Worm (Caenorhabditis elegans) whole organism, L1 larva: ENCODE results near the gene srlf-24.
A peak's percentile ranks its signal among the peaks of the same experiment; 100 is the strongest.

Experiments
- C16A3.4 ChIP-seq: fragments of 150-350 bp; optimal IDR thresholded peaks from 2 replicates; lab custom pipeline; 2014; ENCODE audit warnings: missing biosample characterization, missing genetic modification characterization
- F16B12.6 ChIP-seq: fragments of 150-350 bp; optimal IDR thresholded peaks from 2 replicates; lab custom pipeline; 2014; ENCODE audit warnings: missing biosample characterization, missing genetic modification characterization
- aha-1 ChIP-seq: fragments of 150-350 bp; optimal IDR thresholded peaks from 2 replicates; lab custom pipeline; 2014; ENCODE audit warnings: missing biosample characterization, missing genetic modification characterization
- ama-1 ChIP-seq: fragments of 150-350 bp; optimal IDR thresholded peaks from 2 replicates; lab custom pipeline; 2014
- ceh-63 ChIP-seq: fragments of 200-800 bp; sonication (Bioruptor generic); optimal IDR thresholded peaks from 2 replicates; lab custom pipeline; 2018; ENCODE audit warnings: mild to moderate bottlenecking, missing genetic modification characterization, missing compliant biosample characterization
- ceh-88 ChIP-seq: fragments of 200-800 bp; sonication (Bioruptor generic); IDR thresholded peaks from 2 replicates; pipeline ENCODE4 v1.3.6; 2022; ENCODE audit warnings: missing genetic modification characterization, missing compliant biosample characterization
- ces-1 ChIP-seq: fragments of 150-350 bp; optimal IDR thresholded peaks from 2 replicates; lab custom pipeline; 2014; ENCODE audit warnings: missing biosample characterization, missing genetic modification reagents, missing genetic modification characterization
- efl-1 ChIP-seq, 4 experiments: fragments of 150-350 bp; optimal IDR thresholded peaks in 3 of 4; peaks in 1 of 4; 1 replicate in 1 of 4; 2 replicates in 3 of 4; lab custom pipeline; 2014; ENCODE audit warnings: missing biosample characterization in 2 of 4, missing genetic modification characterization in 2 of 4, missing genetic modification reagents in 2 of 4
- egl-27 ChIP-seq, 2 experiments: fragments of 150-350 bp in 1 of 2; sonication (generic microtip); optimal IDR thresholded peaks; 3 replicates each; lab custom pipeline; 2017 to 2018; ENCODE audit warnings: missing biosample characterization in 2 of 2, missing genetic modification characterization in 2 of 2, missing genetic modification reagents in 2 of 2
- elt-2 ChIP-seq: sonication (generic microtip); optimal IDR thresholded peaks from 2 replicates; lab custom pipeline; 2016; ENCODE audit warnings: missing genetic modification characterization, mild to moderate bottlenecking, inconsistent platforms, missing compliant biosample characterization, missing genetic modification reagents
- fkh-10 ChIP-seq: sonication (generic microtip); optimal IDR thresholded peaks from 2 replicates; lab custom pipeline; 2017; ENCODE audit warnings: missing biosample characterization, missing genetic modification reagents, missing genetic modification characterization
- fos-1 ChIP-seq: fragments of 150-350 bp; optimal IDR thresholded peaks from 2 replicates; lab custom pipeline; 2014; ENCODE audit warnings: missing biosample characterization, missing genetic modification characterization
- grh-1 ChIP-seq: fragments of 200-800 bp; sonication (Bioruptor generic); IDR thresholded peaks from 2 replicates; pipeline ENCODE4 v1.3.6; 2022; ENCODE audit warnings: missing genetic modification reagents, missing genetic modification characterization, missing compliant biosample characterization
- isw-1 ChIP-seq: fragments of 200-800 bp; sonication (Bioruptor generic); IDR thresholded peaks from 2 replicates; pipeline ENCODE4 v1.3.6; 2022; ENCODE audit warnings: missing genetic modification characterization, missing compliant biosample characterization
- jun-1 ChIP-seq: fragments of 150-350 bp; optimal IDR thresholded peaks from 2 replicates; lab custom pipeline; 2014; ENCODE audit warnings: missing biosample characterization, missing genetic modification reagents, missing genetic modification characterization
- lin-15B ChIP-seq: fragments of 150-350 bp; sonication (generic microtip); optimal IDR thresholded peaks from 3 replicates; lab custom pipeline; 2014; ENCODE audit warnings: missing biosample characterization, missing genetic modification characterization
- lin-35 ChIP-seq, 2 experiments: fragments of 150-350 bp; optimal IDR thresholded peaks; 2 replicates each; lab custom pipeline; 2014; ENCODE audit warnings: missing biosample characterization in 2 of 2, missing genetic modification characterization in 2 of 2, missing genetic modification reagents in 2 of 2
- lin-39 ChIP-seq: fragments of 150-350 bp; optimal IDR thresholded peaks from 2 replicates; lab custom pipeline; 2014; ENCODE audit warnings: missing biosample characterization, missing genetic modification reagents, missing genetic modification characterization
- lir-3 ChIP-seq: sonication (generic microtip); optimal IDR thresholded peaks from 2 replicates; lab custom pipeline; 2016; ENCODE audit warnings: mild to moderate bottlenecking, missing genetic modification characterization, moderate library complexity, missing compliant biosample characterization; ENCODE audit not compliant: poor library complexity
- lsy-2 ChIP-seq, 2 experiments: fragments of 150-350 bp; optimal IDR thresholded peaks; 2 replicates each; lab custom pipeline; 2014; ENCODE audit warnings: missing biosample characterization in 2 of 2, missing genetic modification characterization in 2 of 2
- mdl-1 ChIP-seq, 2 experiments: fragments of 150-350 bp; optimal IDR thresholded peaks; 2 replicates each; lab custom pipeline; 2014 to 2017; ENCODE audit warnings: missing biosample characterization in 2 of 2, missing genetic modification characterization in 2 of 2, inconsistent platforms in 1 of 2
- nhr-12 ChIP-seq: sonication (generic microtip); optimal IDR thresholded peaks from 2 replicates; lab custom pipeline; 2017; ENCODE audit warnings: missing biosample characterization, missing genetic modification characterization
- nhr-20 ChIP-seq: sonication (generic microtip); optimal IDR thresholded peaks from 2 replicates; lab custom pipeline; 2016; ENCODE audit warnings: mild to moderate bottlenecking, missing genetic modification characterization, missing compliant biosample characterization
- nhr-237 ChIP-seq: fragments of 150-350 bp; optimal IDR thresholded peaks from 2 replicates; lab custom pipeline; 2014; ENCODE audit warnings: missing biosample characterization, missing genetic modification characterization
- nhr-71 ChIP-seq: sonication (generic microtip); optimal IDR thresholded peaks from 2 replicates; lab custom pipeline; 2016; ENCODE audit warnings: mild to moderate bottlenecking, missing genetic modification characterization, moderate library complexity, missing compliant biosample characterization
- nhr-76 ChIP-seq: sonication (generic microtip); optimal IDR thresholded peaks from 2 replicates; lab custom pipeline; 2017; ENCODE audit warnings: missing biosample characterization, missing genetic modification characterization
- nhr-77 ChIP-seq: fragments of 150-350 bp; optimal IDR thresholded peaks from 2 replicates; lab custom pipeline; 2014; ENCODE audit warnings: missing biosample characterization, missing genetic modification characterization
- nhr-85 ChIP-seq: sonication (generic microtip); peaks from one replicate; lab custom pipeline; 2016; ENCODE audit warnings: missing genetic modification characterization, inconsistent platforms, missing compliant biosample characterization
- pag-3 ChIP-seq: sonication (generic microtip); optimal IDR thresholded peaks from 2 replicates; lab custom pipeline; 2017; ENCODE audit warnings: missing genetic modification characterization, mild to moderate bottlenecking, missing compliant biosample characterization, antibody characterized with exemption, borderline replicate concordance; ENCODE audit not compliant: insufficient read depth
- snpc-4 ChIP-seq: fragments of 150-350 bp; optimal IDR thresholded peaks from 2 replicates; lab custom pipeline; 2014; ENCODE audit warnings: missing biosample characterization, missing genetic modification characterization
- sox-4 ChIP-seq: sonication (generic microtip); optimal IDR thresholded peaks from 2 replicates; lab custom pipeline; 2016; ENCODE audit warnings: missing genetic modification characterization, missing compliant biosample characterization
- sptf-1 ChIP-seq: fragments of 150-350 bp; optimal IDR thresholded peaks from 2 replicates; lab custom pipeline; 2014; ENCODE audit warnings: missing biosample characterization, missing genetic modification characterization
- tlp-1 ChIP-seq: fragments of 150-350 bp; optimal IDR thresholded peaks from 2 replicates; lab custom pipeline; 2014; ENCODE audit warnings: missing biosample characterization, missing genetic modification characterization
- unc-62 ChIP-seq: fragments of 150-350 bp; optimal IDR thresholded peaks from 2 replicates; lab custom pipeline; 2014; ENCODE audit warnings: missing biosample characterization, missing genetic modification reagents, missing genetic modification characterization
- unc-86 ChIP-seq: sonication (generic microtip); optimal IDR thresholded peaks from 2 replicates; lab custom pipeline; 2016; ENCODE audit warnings: missing genetic modification characterization, missing compliant biosample characterization
- unc-98 ChIP-seq: fragments of 200-800 bp; sonication (Bioruptor generic); IDR thresholded peaks from 2 replicates; pipeline ENCODE4 v1.3.6; 2022; ENCODE audit warnings: missing genetic modification characterization, missing compliant biosample characterization
- zag-1 ChIP-seq: fragments of 150-350 bp; optimal IDR thresholded peaks from 2 replicates; lab custom pipeline; 2014; ENCODE audit warnings: missing biosample characterization, missing genetic modification characterization

srlf-24 gene

DNA sequence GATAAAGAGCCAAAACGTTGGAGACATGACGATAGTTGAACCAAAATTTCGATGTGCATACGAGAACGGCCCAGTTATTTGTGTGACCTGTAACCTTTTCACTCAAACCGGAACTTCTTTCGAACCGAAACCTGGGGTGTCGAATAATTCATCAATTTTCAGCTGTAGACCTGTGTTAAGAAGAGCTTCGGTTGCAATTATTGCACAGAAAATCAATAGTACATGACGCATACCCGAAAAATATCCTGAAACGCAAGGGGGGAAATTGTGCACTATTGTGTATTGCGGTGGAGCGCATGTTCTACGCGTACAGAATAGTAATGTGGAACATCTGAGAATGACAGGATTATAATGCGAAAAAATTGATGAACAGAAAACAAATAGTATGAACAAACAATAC lies 4.1 kb upstream of the srlf-24 start, which contains the start of gene pigk-1 (continued):
- TF ChIP-seq nhr-20 (tag; lab: Kevin White, UChicago) (no peak), unc-86 (tag; lab: Kevin White, UChicago) (no peak), unc-98 (no peak), fkh-10 (GFP tag; lab: Kevin White, UChicago) (no peak), ceh-63 (GFP tag; lab: Kevin White, UChicago) (no peak), aha-1 (tag; lab: Kevin White, UChicago) (no peak), tlp-1 (tag; lab: Kevin White, UChicago) (no peak), C16A3.4 (no peak), lin-35 (GFP tag; optimal IDR thresholded peaks at IDR 0.05; lab: Kevin White, UChicago) (no peak), ceh-88 (GFP tag; lab: Robert Waterston, UW) (no peak)

DNA sequence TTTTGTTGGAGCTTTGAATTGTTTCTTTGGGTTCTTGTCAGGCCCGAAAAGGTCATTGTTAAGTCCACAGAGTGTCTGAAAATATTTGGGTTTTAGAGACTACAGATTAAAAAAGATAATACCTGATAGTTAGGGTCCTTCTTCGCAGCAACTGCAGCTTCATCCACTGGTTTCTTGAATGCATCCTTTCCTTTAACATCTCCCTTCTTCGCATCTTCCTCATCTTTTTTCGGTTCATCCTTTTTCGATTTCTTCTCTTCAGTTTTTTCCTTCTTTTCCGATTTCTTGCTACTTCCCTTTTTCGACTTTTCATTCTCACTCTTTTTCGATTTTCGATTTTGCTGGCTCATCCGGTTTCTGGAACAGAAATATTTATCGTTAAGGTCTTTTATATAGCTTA lies 2.1 kb downstream of the srlf-24 start:
- TF ChIP-seq nhr-77 (tag; lab: Kevin White, UChicago): no peak
- peak; percentile 61 for TF ChIP-seq nhr-85
- TF ChIP-seq unc-62: no peak
- no peak for TF ChIP-seq nhr-20 (tag; lab: Kevin White, UChicago)

DNA sequence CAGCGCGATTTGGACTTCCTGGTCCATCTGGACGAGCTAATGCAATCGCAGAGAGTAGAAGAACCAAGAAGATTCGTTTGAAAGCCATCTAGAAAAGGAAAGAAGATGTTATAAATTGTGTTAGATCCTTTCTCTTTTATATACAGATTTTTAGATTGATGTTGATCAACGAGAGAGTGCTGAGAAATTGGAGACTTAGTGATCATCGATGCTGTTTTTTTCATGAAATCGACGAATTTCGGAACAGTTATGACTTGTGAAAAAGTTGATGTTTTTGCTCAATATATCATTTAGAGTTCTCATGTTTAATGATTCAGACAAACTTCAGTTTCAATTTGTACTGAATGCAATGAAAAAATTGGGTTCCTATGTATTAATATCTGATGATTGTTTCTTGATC lies 3.0 kb downstream of the srlf-24 start, which contains the start of gene srlf-17:
Gene srlf-17, minus strand, starts transcription at position 101 of the 400 bp plus-strand sequence.
- TF ChIP-seq nhr-237 (tag; lab: Kevin White, UChicago) (no peak), elt-2 (tag; lab: Kevin White, UChicago) (no peak), fkh-10 (GFP tag; lab: Kevin White, UChicago) (no peak), mdl-1 (tag; optimal IDR thresholded peaks at IDR 0.05; lab: Kevin White, UChicago) (no peak), nhr-77 (tag; lab: Kevin White, UChicago) (no peak), unc-62 (no peak), jun-1 (tag; lab: Kevin White, UChicago) (no peak), isw-1 (no peak), F16B12.6 (no peak), nhr-71 (tag; lab: Kevin White, UChicago) (no peak), lin-39 (tag; lab: Kevin White, UChicago) (no peak), fos-1 (tag; lab: Kevin White, UChicago) (no peak), sptf-1 (tag; lab: Kevin White, UChicago) (no peak), nhr-76 (tag; lab: Kevin White, UChicago) (no peak), egl-27 (tag; optimal IDR thresholded peaks at IDR 0.05; lab: Kevin White, UChicago) (no peak), unc-86 (tag; lab: Kevin White, UChicago) (no peak), lin-15B (tag; lab: Kevin White, UChicago) (no peak)

DNA sequence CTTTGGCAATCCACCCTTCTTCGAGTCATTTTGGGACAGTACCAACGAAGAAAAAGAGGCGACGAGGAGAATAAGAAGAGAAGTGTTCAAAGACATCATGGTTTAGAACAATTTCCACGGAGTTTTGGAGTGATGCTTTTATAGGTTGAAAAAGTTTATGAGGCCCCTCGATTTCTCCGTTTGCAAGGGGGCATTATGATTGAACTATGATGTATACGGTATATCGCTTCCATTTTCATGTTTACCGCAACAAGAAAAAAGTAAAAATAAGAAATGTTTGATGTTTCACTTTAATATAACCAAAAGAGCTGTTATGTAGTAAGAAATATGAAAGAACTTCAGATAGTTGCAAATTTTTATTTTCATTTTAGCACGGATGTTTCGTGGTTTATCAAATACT lies 4.2 kb downstream of the srlf-24 start, which contains the start of gene srlf-18:
Gene srlf-18, minus strand, starts transcription at position 101 of the 400 bp plus-strand sequence.
- TF ChIP-seq sox-4 (tag; lab: Kevin White, UChicago): no peak
- no peak for TF ChIP-seq jun-1 (tag; lab: Kevin White, UChicago)
- TF ChIP-seq lsy-2 (tag; optimal IDR thresholded peaks at IDR 0.05; lab: Kevin White, UChicago): no peak
- no peak for TF ChIP-seq lir-3 (tag; lab: Kevin White, UChicago)
- TF ChIP-seq nhr-12 (tag; lab: Kevin White, UChicago): no peak

DNA sequence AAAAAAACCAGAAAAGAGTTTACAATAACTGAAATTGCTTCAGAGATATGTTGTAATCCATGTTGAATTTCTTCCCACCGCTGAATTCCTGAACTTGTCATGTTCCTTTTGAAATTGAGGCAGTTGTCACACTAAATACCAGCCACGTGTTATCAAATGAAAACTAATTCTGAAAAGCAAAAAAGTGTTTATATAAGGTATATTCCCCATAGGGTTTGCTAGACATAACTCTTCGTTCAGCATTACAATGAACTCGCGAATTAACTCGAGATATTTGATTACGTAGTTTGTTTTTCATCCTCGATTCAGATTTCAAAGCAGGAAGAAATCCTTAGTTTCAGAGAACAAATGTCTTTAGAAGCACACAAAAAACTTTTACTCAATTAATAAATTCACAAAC lies 5.4 kb downstream of the srlf-24 start, which contains the start of gene str-3:
Gene str-3, minus strand, starts transcription at position 101 of the 400 bp plus-strand sequence.
- TF ChIP-seq efl-1 (optimal IDR thresholded peaks at IDR 0.05; lab: Kevin White, UChicago): no peak
- TF ChIP-seq efl-1 (GFP tag; optimal IDR thresholded peaks at IDR 0.05 in 1 of 2; lab: Kevin White, UChicago): no peak
- no peak for TF ChIP-seq pag-3 (tag; lab: Kevin White, UChicago)
- no peak for TF ChIP-seq ces-1
- no peak for TF ChIP-seq zag-1 (tag; lab: Kevin White, UChicago)
- TF ChIP-seq ama-1 (lab: Kevin White, UChicago): no peak
- no peak for TF ChIP-seq snpc-4 (tag; lab: Kevin White, UChicago)
- TF ChIP-seq unc-98: no peak
- TF ChIP-seq grh-1 (GFP tag; lab: Robert Waterston, UW): no peak
- TF ChIP-seq fkh-10 (GFP tag; lab: Kevin White, UChicago): no peak
- TF ChIP-seq, all 84 proteins: peak for 0
